Fruit fly (Drosophila melanogaster) whole organism, embryonic: ENCODE data around the gene Mrgn1.

Source experiments
- ATbp ChIP-seq: fragments of 200-800 bp; sonication (Bioruptor generic); optimal IDR thresholded peaks from 2 replicates; lab custom pipeline; 2017; ENCODE audit warnings: missing biosample characterization, mild to moderate bottlenecking, missing genetic modification characterization, missing genetic modification reagents
- Atf6 ChIP-seq: fragments of 200-800 bp; sonication (Bioruptor generic); IDR thresholded peaks from 2 replicates; pipeline ENCODE4 v1.3.6; 2022; ENCODE audit warnings: missing biosample characterization, missing genetic modification characterization
- C15 ChIP-seq: fragments of 200-800 bp; sonication (Bioruptor generic); IDR thresholded peaks from 3 replicates; pipeline ENCODE4 v1.3.6; 2022; ENCODE audit warnings: missing biosample characterization, missing genetic modification characterization
- CG10147 ChIP-seq: fragments of 200-800 bp; sonication (Bioruptor generic); optimal IDR thresholded peaks from 2 replicates; lab custom pipeline; 2019; ENCODE audit warnings: missing biosample characterization, mild to moderate bottlenecking, missing genetic modification characterization, moderate library complexity
- CG10267 ChIP-seq: fragments of 200-800 bp; sonication (Bioruptor generic); optimal IDR thresholded peaks from 2 replicates; lab custom pipeline; 2018; ENCODE audit warnings: missing biosample characterization, mild to moderate bottlenecking, missing genetic modification characterization, moderate library complexity
- CG11398 ChIP-seq: fragments of 200-800 bp; sonication (Bioruptor generic); optimal IDR thresholded peaks from 2 replicates; lab custom pipeline; 2016; ENCODE audit warnings: missing biosample characterization, missing genetic modification characterization
- CG12104 ChIP-seq: fragments of 200-800 bp; sonication (Bioruptor generic); optimal IDR thresholded peaks from 3 replicates; lab custom pipeline; 2016; ENCODE audit warnings: missing biosample characterization, missing genetic modification characterization
- CG12659 ChIP-seq: fragments of 200-800 bp; sonication (Bioruptor generic); optimal IDR thresholded peaks from 3 replicates; lab custom pipeline; 2017; ENCODE audit warnings: mild to moderate bottlenecking, missing biosample characterization, missing genetic modification reagents, missing genetic modification characterization
- CG13287 ChIP-seq: fragments of 200-800 bp; sonication (Bioruptor generic); IDR thresholded peaks from 2 replicates; pipeline ENCODE4 v1.3.6; 2022; ENCODE audit warnings: missing biosample characterization, missing genetic modification characterization; ENCODE audit not compliant: partially characterized antibody
- CG14667 ChIP-seq: fragments of 200-800 bp; sonication (Bioruptor generic); IDR thresholded peaks from 2 replicates; pipeline ENCODE4 v1.3.6; 2022; ENCODE audit warnings: missing biosample characterization, missing genetic modification characterization
- CG14710 ChIP-seq: fragments of 200-800 bp; sonication (Bioruptor generic); optimal IDR thresholded peaks from 3 replicates; lab custom pipeline; 2019; ENCODE audit warnings: missing biosample characterization, mild to moderate bottlenecking, missing genetic modification characterization, moderate library complexity
- CG17186 ChIP-seq: fragments of 200-800 bp; sonication (Bioruptor generic); optimal IDR thresholded peaks from 3 replicates; lab custom pipeline; 2017; ENCODE audit warnings: missing biosample characterization, missing genetic modification reagents, missing genetic modification characterization
- CG34224 ChIP-seq: fragments of 200-800 bp; sonication (Bioruptor generic); IDR thresholded peaks from 3 replicates; pipeline ENCODE4 v1.3.6; 2022; ENCODE audit warnings: missing biosample characterization, missing genetic modification characterization; ENCODE audit not compliant: partially characterized antibody
- CG42726 ChIP-seq: fragments of 200-800 bp; sonication (Bioruptor generic); IDR thresholded peaks from 2 replicates; pipeline ENCODE4 v1.3.6; 2022; ENCODE audit warnings: missing biosample characterization, missing genetic modification characterization; ENCODE audit not compliant: partially characterized antibody
- CG4328 ChIP-seq: fragments of 200-800 bp; sonication (Bioruptor generic); optimal IDR thresholded peaks from 3 replicates; lab custom pipeline; 2017; ENCODE audit warnings: missing biosample characterization, missing genetic modification reagents, missing genetic modification characterization
- CG4617 ChIP-seq: fragments of 200-800 bp; sonication (Bioruptor generic); optimal IDR thresholded peaks from 3 replicates; lab custom pipeline; 2016; ENCODE audit warnings: missing biosample characterization, missing genetic modification characterization, borderline replicate concordance
- CG5953 ChIP-seq: fragments of 200-800 bp; sonication (Bioruptor generic); IDR thresholded peaks from 2 replicates; pipeline ENCODE4 v1.3.6; 2022; ENCODE audit warnings: missing biosample characterization, missing genetic modification characterization
- CG7963 ChIP-seq: fragments of 200-800 bp; sonication (Bioruptor generic); IDR thresholded peaks from 3 replicates; pipeline ENCODE4 v1.3.6; 2022; ENCODE audit warnings: missing biosample characterization, missing genetic modification characterization; ENCODE audit not compliant: partially characterized antibody
- CG9797 ChIP-seq: fragments of 200-800 bp; sonication (Bioruptor generic); optimal IDR thresholded peaks from 3 replicates; lab custom pipeline; 2018; ENCODE audit warnings: missing biosample characterization, mild to moderate bottlenecking, missing genetic modification characterization
- Dp ChIP-seq: fragments of 200-800 bp; sonication (Bioruptor generic); optimal IDR thresholded peaks from 2 replicates; lab custom pipeline; 2018; ENCODE audit warnings: missing biosample characterization, mild to moderate bottlenecking, missing genetic modification characterization, moderate library complexity
- ERR ChIP-seq: fragments of 200-800 bp; sonication (Bioruptor generic); optimal IDR thresholded peaks from 2 replicates; lab custom pipeline; 2016; ENCODE audit warnings: missing biosample characterization, missing genetic modification characterization
- Elba2 ChIP-seq: fragments of 200-800 bp; sonication (Bioruptor generic); optimal IDR thresholded peaks from 3 replicates; lab custom pipeline; 2016; ENCODE audit warnings: missing biosample characterization, missing genetic modification characterization
- H2.0 ChIP-seq: fragments of 200-800 bp; sonication (Bioruptor generic); IDR thresholded peaks from 2 replicates; pipeline ENCODE4 v1.3.6; 2022; ENCODE audit warnings: missing biosample characterization, missing genetic modification characterization
- MESR4 ChIP-seq: fragments of 200-800 bp; sonication (Bioruptor generic); optimal IDR thresholded peaks from 2 replicates; lab custom pipeline; 2018; ENCODE audit warnings: missing biosample characterization, mild to moderate bottlenecking, missing genetic modification characterization, moderate library complexity
- MTF-1 ChIP-seq: fragments of 200-800 bp; sonication (Bioruptor generic); optimal IDR thresholded peaks from 2 replicates; lab custom pipeline; 2018; ENCODE audit warnings: missing biosample characterization, mild to moderate bottlenecking, missing genetic modification characterization, borderline replicate concordance
- Med ChIP-seq: fragments of 200-800 bp; sonication (Bioruptor generic); peaks from one replicate; lab custom pipeline; 2016; ENCODE audit warnings: missing biosample characterization, missing genetic modification characterization, mild to moderate bottlenecking, inconsistent platforms, moderate library complexity
- Scr ChIP-seq: fragments of 200-800 bp; sonication (Bioruptor generic); IDR thresholded peaks from 2 replicates; pipeline ENCODE4 v1.3.6; 2022; ENCODE audit warnings: missing biosample characterization, missing genetic modification characterization; ENCODE audit not compliant: partially characterized antibody
- Sin3A ChIP-seq: fragments of >200 bp; optimal IDR thresholded peaks from 2 replicates; lab custom pipeline; 2018
- Sry-δ ChIP-seq: fragments of 200-800 bp; sonication (Bioruptor generic); optimal IDR thresholded peaks from 2 replicates; lab custom pipeline; 2016; ENCODE audit warnings: missing biosample characterization, missing genetic modification characterization
- YL-1 ChIP-seq: fragments of 200-800 bp; sonication (Bioruptor generic); optimal IDR thresholded peaks from 3 replicates; lab custom pipeline; 2017; ENCODE audit warnings: missing biosample characterization, mild to moderate bottlenecking, missing genetic modification characterization
- amos ChIP-seq: fragments of 200-800 bp; sonication (Bioruptor generic); IDR thresholded peaks from 2 replicates; pipeline ENCODE4 v1.3.6; 2022; ENCODE audit warnings: missing biosample characterization, missing genetic modification characterization; ENCODE audit not compliant: partially characterized antibody
- caup ChIP-seq: fragments of 200-800 bp; sonication (Bioruptor generic); optimal IDR thresholded peaks from 3 replicates; lab custom pipeline; 2017; ENCODE audit warnings: missing biosample characterization, mild to moderate bottlenecking, missing genetic modification characterization, moderate library complexity; ENCODE audit not compliant: severe bottlenecking
- cg ChIP-seq: fragments of 200-800 bp; sonication (Bioruptor generic); optimal IDR thresholded peaks from 3 replicates; lab custom pipeline; 2019; ENCODE audit warnings: missing biosample characterization, mild to moderate bottlenecking, missing genetic modification characterization, moderate library complexity
- dimm ChIP-seq: fragments of 200-800 bp; sonication (Bioruptor generic); IDR thresholded peaks from 2 replicates; pipeline ENCODE4 v1.3.6; 2022; ENCODE audit warnings: missing biosample characterization, missing genetic modification characterization
- gsb-n ChIP-seq: fragments of 200-800 bp; sonication (Bioruptor generic); optimal IDR thresholded peaks from 3 replicates; lab custom pipeline; 2018; ENCODE audit warnings: missing biosample characterization, mild to moderate bottlenecking, missing genetic modification characterization
- hb ChIP-seq: fragments of 200-800 bp; sonication (Bioruptor generic); IDR thresholded peaks from 3 replicates; pipeline ENCODE4 v1.3.6; 2022; ENCODE audit warnings: missing biosample characterization, missing genetic modification characterization; ENCODE audit not compliant: partially characterized antibody
- hbn ChIP-seq: fragments of 200-800 bp; sonication (Bioruptor generic); IDR thresholded peaks from 2 replicates; pipeline ENCODE4 v1.3.6; 2022; ENCODE audit warnings: missing biosample characterization, missing genetic modification characterization; ENCODE audit not compliant: partially characterized antibody
- inv ChIP-seq: fragments of 200-800 bp; sonication (Bioruptor generic); IDR thresholded peaks from 2 replicates; pipeline ENCODE4 v1.3.6; 2022; ENCODE audit warnings: missing biosample characterization, missing genetic modification characterization; ENCODE audit not compliant: partially characterized antibody
- nerfin-2 ChIP-seq: fragments of 200-800 bp; sonication (Bioruptor generic); IDR thresholded peaks from 2 replicates; pipeline ENCODE4 v1.3.6; 2022; ENCODE audit warnings: missing biosample characterization, missing genetic modification characterization; ENCODE audit not compliant: partially characterized antibody
- org-1 ChIP-seq: fragments of 200-800 bp; sonication (Bioruptor generic); optimal IDR thresholded peaks from 2 replicates; lab custom pipeline; 2017; ENCODE audit warnings: missing biosample characterization, missing genetic modification characterization
- pho ChIP-seq: fragments of 200-800 bp; sonication (Bioruptor generic); optimal IDR thresholded peaks from 2 replicates; lab custom pipeline; 2016; ENCODE audit warnings: missing biosample characterization, missing genetic modification characterization
- phol ChIP-seq: fragments of 200-800 bp; sonication (Bioruptor generic); optimal IDR thresholded peaks from 3 replicates; lab custom pipeline; 2018; ENCODE audit warnings: missing biosample characterization, mild to moderate bottlenecking, missing genetic modification characterization, moderate library complexity
- psq ChIP-seq: fragments of 200-800 bp; sonication (Bioruptor generic); optimal IDR thresholded peaks from 2 replicates; lab custom pipeline; 2017; ENCODE audit warnings: missing biosample characterization, missing genetic modification characterization
- row ChIP-seq: fragments of 200-800 bp; sonication (Bioruptor generic); IDR thresholded peaks from 3 replicates; pipeline ENCODE4 v1.3.6; 2022; ENCODE audit warnings: missing biosample characterization, missing genetic modification characterization
- seq ChIP-seq: fragments of 200-800 bp; sonication (Bioruptor generic); IDR thresholded peaks from 2 replicates; pipeline ENCODE4 v1.3.6; 2022; ENCODE audit warnings: missing biosample characterization, missing genetic modification characterization
- shn ChIP-seq: fragments of 200-800 bp; sonication (Bioruptor generic); optimal IDR thresholded peaks from 3 replicates; lab custom pipeline; 2016; ENCODE audit warnings: missing biosample characterization, missing genetic modification characterization
- stwl ChIP-seq: fragments of 200-800 bp; sonication (Bioruptor generic); optimal IDR thresholded peaks from 3 replicates; lab custom pipeline; 2018; ENCODE audit warnings: missing biosample characterization, mild to moderate bottlenecking, missing genetic modification characterization, moderate library complexity
- trem ChIP-seq: fragments of 200-800 bp; optimal IDR thresholded peaks from 3 replicates; lab custom pipeline; 2019; ENCODE audit warnings: missing biosample characterization, mild to moderate bottlenecking, missing genetic modification characterization, moderate library complexity
- vnd ChIP-seq: fragments of 200-800 bp; sonication (Bioruptor generic); IDR thresholded peaks from 3 replicates; pipeline ENCODE4 v1.3.6; 2022; ENCODE audit warnings: missing biosample characterization, missing genetic modification characterization; ENCODE audit not compliant: partially characterized antibody

The Mrgn1 gene

dm6 chrX:13721934-13722333 lies at the start of gene Mrgn1, which contains the start of gene mus101:
TSS of gene Mrgn1 (minus strand) at chrX:13721977.
TSS of gene mus101 (plus strand) at chrX:13722246.
- no peak for TF ChIP-seq CG11398 (GFP tag; lab: Kevin White, UChicago)
- peak; percentile 62 for TF ChIP-seq CG12659 (GFP tag; lab: Kevin White, UChicago)
- TF ChIP-seq CG4328 (GFP tag; lab: Kevin White, UChicago): no peak
- no peak for TF ChIP-seq MTF-1 (GFP tag; lab: Kevin White, UChicago)
- no peak for TF ChIP-seq org-1 (GFP tag; lab: Kevin White, UChicago)
- peak; percentile 48 for TF ChIP-seq YL-1 (GFP tag; lab: Kevin White, UChicago)
- peak; percentile 66 for TF ChIP-seq amos (GFP tag; lab: Robert Waterston, UW)
- TF ChIP-seq Dp (GFP tag; lab: Kevin White, UChicago): peak; percentile 78
- peak; percentile 56 for TF ChIP-seq stwl (tag; lab: Kevin White, UChicago)
- peak; percentile 30 for TF ChIP-seq cg (GFP tag; lab: Kevin White, UChicago)
- TF ChIP-seq CG12104: no peak
- TF ChIP-seq CG34224 (GFP tag; lab: Robert Waterston, UW): peak; percentile 77
- TF ChIP-seq CG5953 (GFP tag; lab: Robert Waterston, UW): no peak
- TF ChIP-seq hb (GFP tag; lab: Robert Waterston, UW): peak; percentile 80
- TF ChIP-seq inv (GFP tag; lab: Robert Waterston, UW): peak; percentile 71
- peak; percentile 80 for TF ChIP-seq trem (tag; lab: Kevin White, UChicago)
- TF ChIP-seq seq (GFP tag; lab: Robert Waterston, UW): no peak
- peak; percentile 1 for TF ChIP-seq CG17186 (GFP tag; lab: Kevin White, UChicago)
- peak; percentile 85 for TF ChIP-seq Scr (GFP tag; lab: Robert Waterston, UW)
- peak; percentile 40; the same call in 1 of the 3 replicates for TF ChIP-seq row
- TF ChIP-seq nerfin-2 (GFP tag; lab: Robert Waterston, UW): peak; percentile 57; the same call in 1 of the 2 replicates
- TF ChIP-seq Sin3A: peak; percentile 74
- no peak for TF ChIP-seq C15
- TF ChIP-seq ERR (GFP tag; lab: Kevin White, UChicago): no peak
- peak; percentile 58 for TF ChIP-seq psq (GFP tag; lab: Kevin White, UChicago)
- TF ChIP-seq dimm (GFP tag; lab: Robert Waterston, UW): no peak
- peak; percentile 15 for TF ChIP-seq MESR4 (GFP tag; lab: Kevin White, UChicago)
- TF ChIP-seq Elba2 (GFP tag; lab: Kevin White, UChicago): no peak
- no peak for TF ChIP-seq pho (GFP tag; lab: Kevin White, UChicago)
- TF ChIP-seq phol (tag; lab: Kevin White, UChicago): peak; percentile 38
- TF ChIP-seq CG13287 (GFP tag; lab: Robert Waterston, UW): peak; percentile 90
- peak; percentile 52 for TF ChIP-seq CG10267
- no peak for TF ChIP-seq H2.0 (GFP tag; lab: Robert Waterston, UW)
- TF ChIP-seq CG14710 (tag; lab: Kevin White, UChicago): peak; percentile 81
- TF ChIP-seq Med: peak; percentile 44
- TF ChIP-seq CG42726 (GFP tag; lab: Robert Waterston, UW): no peak
- 0 out of 3 replicates have a peak, but pooled peaks have one; percentile 50 for TF ChIP-seq CG7963 (GFP tag; lab: Robert Waterston, UW)
- TF ChIP-seq Sry-δ: peak; percentile 83
- no peak for TF ChIP-seq shn (GFP tag; lab: Kevin White, UChicago)
- no peak for TF ChIP-seq caup (GFP tag; lab: Kevin White, UChicago)
- TF ChIP-seq CG14667 (GFP tag; lab: Robert Waterston, UW): no peak
- TF ChIP-seq vnd (GFP tag; lab: Robert Waterston, UW): peak; percentile 66
- TF ChIP-seq CG9797 (GFP tag; lab: Kevin White, UChicago): peak; percentile 46
- TF ChIP-seq CG10147 (GFP tag; lab: Kevin White, UChicago): no peak
- peak; percentile 62 for TF ChIP-seq CG4617 (GFP tag; lab: Kevin White, UChicago)
- no peak for TF ChIP-seq Atf6 (GFP tag; lab: Robert Waterston, UW)
- TF ChIP-seq hbn (GFP tag; lab: Robert Waterston, UW): peak; percentile 78
- TF ChIP-seq gsb-n: no peak
- TF ChIP-seq ATbp (GFP tag; lab: Kevin White, UChicago): no peak
